Fruit fly (Drosophila melanogaster): ENCODE measurements around the gene CG31798.
A peak's percentile ranks its signal among the peaks of the same experiment; 100 is the strongest.

Gene CG31798

DNA sequence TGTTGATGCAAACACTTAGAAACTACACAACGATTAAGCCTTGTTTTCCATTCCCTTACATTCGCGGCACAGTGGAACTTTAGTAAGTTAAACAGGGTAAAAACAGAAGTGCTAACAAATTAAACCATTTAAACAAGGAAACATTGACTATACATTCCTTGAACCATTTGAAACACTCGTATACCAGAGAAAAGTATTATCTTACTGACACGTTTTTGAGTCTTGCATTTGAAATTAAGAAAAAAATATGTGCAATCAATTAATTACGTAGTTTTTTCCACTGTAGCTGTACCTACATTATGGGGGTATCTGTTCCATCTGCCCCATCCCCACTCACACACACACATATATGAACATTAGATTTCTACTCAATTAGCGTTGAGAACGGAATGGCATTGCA is 39.3 kb downstream of the CG31798 start:
- TF ChIP-seq noc (tag; optimal IDR thresholded peaks at IDR 0.05): peak; percentile 84

- peak; percentile 61 for TF ChIP-seq noc (tag; optimal IDR thresholded peaks at IDR 0.05)
Observed at dm6 chr2L:19434260-19434659, 40.3 kb downstream of the CG31798 start.

DNA sequence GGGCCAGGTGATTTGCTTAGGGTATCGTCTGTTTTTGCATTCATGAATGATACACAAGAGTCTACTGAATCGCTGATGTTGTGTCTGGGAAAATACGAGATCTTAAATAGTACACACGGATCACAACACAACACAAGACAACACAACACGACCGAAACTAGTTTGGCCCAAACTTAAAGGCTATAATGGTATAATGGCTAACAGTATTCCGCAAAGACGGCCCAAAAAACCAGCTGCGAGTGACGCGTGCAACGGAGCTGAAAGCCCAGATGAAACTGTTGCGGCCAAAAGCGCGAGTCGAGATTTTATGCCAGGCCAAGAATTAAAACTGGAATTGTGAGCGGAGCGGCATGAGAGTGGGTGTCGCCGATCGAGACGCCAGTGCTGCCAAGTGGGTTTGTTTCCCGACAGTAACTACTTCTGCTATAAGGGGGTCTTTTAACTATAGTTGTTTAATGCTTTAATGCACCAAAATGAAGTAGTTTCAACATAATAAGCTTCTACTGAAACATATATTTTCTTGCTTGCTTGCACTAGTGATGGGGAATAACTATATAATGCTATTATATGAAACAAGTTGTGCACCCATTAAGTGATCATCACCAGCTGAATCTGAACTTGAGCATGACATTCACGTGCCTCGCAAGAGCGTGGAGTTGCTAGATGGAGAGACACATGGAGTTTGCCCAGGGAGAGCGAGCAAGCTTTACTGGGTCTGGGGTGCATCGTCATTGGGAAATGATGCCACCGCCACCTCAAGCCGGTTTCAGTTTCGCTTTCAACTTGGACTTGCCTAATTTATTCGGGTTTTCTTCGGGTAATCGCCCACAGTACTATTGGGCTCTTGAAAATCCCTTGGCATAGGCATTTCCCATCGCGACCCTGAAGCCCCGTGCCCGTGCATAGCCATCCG is 45.0 kb downstream of the CG31798 start:
- no peak for TF ChIP-seq noc (tag; optimal IDR thresholded peaks at IDR 0.05)

DNA sequence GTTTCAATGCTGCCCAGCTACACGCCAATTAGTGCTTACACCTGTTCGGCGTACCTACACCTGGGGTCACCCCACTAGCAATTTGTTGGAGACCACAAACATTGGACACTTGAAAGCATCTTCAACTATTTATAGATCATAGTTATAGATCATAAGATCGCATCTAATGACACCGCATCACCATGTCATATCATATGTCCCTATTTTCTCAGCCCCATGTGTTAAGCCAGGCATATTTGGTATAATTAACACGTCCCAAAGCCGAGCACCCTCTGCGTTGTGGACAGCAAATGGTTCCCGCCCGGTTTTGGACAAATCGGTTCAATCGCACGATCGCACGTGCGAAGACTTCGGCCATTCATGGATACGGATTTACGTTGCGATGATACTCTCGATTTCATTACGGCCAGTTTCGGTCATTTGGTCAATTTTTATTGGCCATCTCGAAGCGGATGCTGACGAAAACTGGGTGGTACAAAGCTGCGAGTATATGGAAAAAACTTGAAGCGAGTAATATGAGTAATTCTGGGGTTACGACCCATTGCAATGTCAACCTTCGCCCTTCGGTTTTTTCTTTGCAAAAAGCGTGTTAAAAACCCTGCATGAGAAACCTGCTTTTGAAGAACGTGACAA is 45.8 kb downstream of the CG31798 start:
- no peak for TF ChIP-seq noc (tag; optimal IDR thresholded peaks at IDR 0.05)

DNA sequence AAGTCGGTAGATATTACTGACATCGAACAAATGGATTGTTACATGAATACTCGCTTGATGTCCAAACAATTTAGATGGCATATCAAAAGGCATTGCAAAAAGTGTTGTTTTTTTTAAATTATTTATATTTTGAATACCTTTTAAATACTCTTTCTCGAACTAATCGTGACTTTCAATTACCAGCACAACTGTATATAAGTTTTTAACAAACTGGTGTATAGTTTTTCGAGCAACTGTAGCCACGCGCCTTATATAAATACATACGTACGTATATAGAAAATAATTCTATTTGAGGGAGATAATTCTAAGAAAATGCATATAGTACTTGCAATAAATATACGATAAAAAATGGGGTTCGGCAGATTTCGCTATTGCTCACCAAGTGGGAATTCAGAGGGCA is 46.3 kb downstream of the CG31798 start:
- no peak for TF ChIP-seq noc (tag; optimal IDR thresholded peaks at IDR 0.05)

DNA sequence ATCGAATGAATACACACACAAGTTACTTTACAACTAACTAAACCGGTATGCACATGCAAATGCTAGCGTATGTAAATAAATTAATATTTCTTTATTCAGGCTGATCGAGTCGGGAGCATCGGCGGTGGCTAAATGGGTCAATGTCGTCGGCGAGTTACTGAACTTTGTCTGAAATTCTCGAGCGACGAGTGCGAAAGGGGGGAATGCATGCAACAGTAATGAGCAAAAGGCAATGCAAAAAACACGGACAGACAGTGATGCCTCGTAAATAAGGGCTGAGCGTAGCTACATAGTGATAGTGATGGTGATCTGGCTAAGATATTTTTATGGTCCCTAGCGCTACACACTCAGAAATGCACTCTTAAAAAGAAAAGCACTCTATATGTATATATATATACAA is 46.8 kb downstream of the CG31798 start:
- no peak for TF ChIP-seq noc (tag; optimal IDR thresholded peaks at IDR 0.05)

- no peak for TF ChIP-seq noc (tag; optimal IDR thresholded peaks at IDR 0.05)
Observed at dm6 chr2L:19441339-19441738, 47.4 kb downstream of the CG31798 start.

DNA sequence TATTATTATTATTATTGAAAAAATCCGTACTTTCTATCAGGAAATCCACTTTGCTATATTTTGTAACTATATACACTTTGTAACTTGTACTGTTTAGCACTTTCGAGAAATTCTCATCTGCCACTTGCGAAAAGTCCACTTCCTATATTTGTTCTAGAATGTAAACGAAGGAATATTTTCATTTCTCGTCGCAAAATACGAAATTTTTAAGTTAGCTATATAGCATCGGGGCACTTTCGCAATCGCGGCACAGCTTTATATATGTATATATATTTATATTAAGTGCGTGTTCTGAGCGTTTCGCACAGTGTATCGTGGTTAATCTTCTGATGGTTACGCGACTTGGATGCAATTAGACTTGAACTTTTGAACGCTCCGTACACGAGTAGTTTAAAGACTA is 47.8 kb downstream of the CG31798 start, which contains the start of gene RanGAP:
RanGAP (plus strand) TSS at position 169 of the 400 bp plus-strand sequence.
- no peak for TF ChIP-seq noc (tag; optimal IDR thresholded peaks at IDR 0.05)

DNA sequence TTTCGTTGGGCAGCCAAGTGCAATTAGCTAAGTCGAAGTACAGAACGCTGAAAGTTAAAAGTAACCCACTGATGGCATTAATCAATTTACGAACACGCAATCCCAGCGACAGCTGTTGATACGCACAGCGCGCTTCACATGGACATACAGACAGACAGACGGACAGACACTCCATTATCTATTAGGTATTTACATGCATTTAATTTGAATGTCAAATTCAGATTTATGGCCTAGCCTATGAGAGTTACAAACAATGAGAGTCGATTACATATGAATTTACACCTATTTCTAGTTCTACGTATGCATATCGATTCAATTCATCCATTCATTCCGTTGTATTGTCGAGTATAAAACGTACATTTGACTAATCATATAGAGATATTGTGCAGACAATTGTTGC is 48.7 kb downstream of the CG31798 start, which contains the start of gene CG10237:
CG10237 (minus strand) TSS at position 101 of the 400 bp plus-strand sequence.
- TF ChIP-seq noc (tag; optimal IDR thresholded peaks at IDR 0.05): no peak

- TF ChIP-seq noc (tag; optimal IDR thresholded peaks at IDR 0.05): peak; percentile 91
Observed at dm6 chr2L:19444734-19445140, 50.8 kb downstream of the CG31798 start, which contains the start of gene Hs2st. Gene Hs2st, minus strand, starts transcription at chr2L:19444750.

Measured in whole organism, larva.